Worm (Caenorhabditis elegans): Measurements from ENCODE around the gene C38C3.6.
A peak's percentile ranks its signal among the peaks of the same experiment; 100 is the strongest.

Gene C38C3.6

ce11 chrV:1474486-1475125, 16.8 kb downstream of the C38C3.6 start, which contains the start of the genes F53E2.2 and unc-60:
TSS of gene F53E2.2 (plus strand) at chrV:1475086.
TSS of gene unc-60 (plus strand) at chrV:1475086.
- TF ChIP-seq flt-1 (GFP tag; IDR thresholded peaks at IDR 0.05), result peak; percentile 46; the same call in 1 of the 2 replicates
- no peak for TF ChIP-seq scrt-1 (GFP tag; IDR thresholded peaks at IDR 0.05)
- TF ChIP-seq hmg-4 (GFP tag; optimal IDR thresholded peaks at IDR 0.05), result peak; percentile 85
- peak; percentile 66 for TF ChIP-seq aly-1 (tag; optimal IDR thresholded peaks at IDR 0.05)
- TF ChIP-seq ama-1 (optimal IDR thresholded peaks at IDR 0.05), result no peak
- peak; percentile 29 for TF ChIP-seq F13C5.2 (tag; optimal IDR thresholded peaks at IDR 0.05)
- no peak for TF ChIP-seq ceh-13 (GFP tag; optimal IDR thresholded peaks at IDR 0.05)
- no peak for TF ChIP-seq tbx-11 (GFP tag; IDR thresholded peaks at IDR 0.05)
- TF ChIP-seq pes-1 (GFP tag; IDR thresholded peaks at IDR 0.05), result 0 out of 2 replicates have a peak, but pooled peaks have one; percentile 19
- TF ChIP-seq ets-7 (tag; optimal IDR thresholded peaks at IDR 0.05), result peak; percentile 12

- TF ChIP-seq ceh-13 (GFP tag; optimal IDR thresholded peaks at IDR 0.05), result no peak
- TF ChIP-seq hmg-4 (GFP tag; optimal IDR thresholded peaks at IDR 0.05), result peak; percentile 24
Measured at ce11 chrV:1472569-1472968, 18.8 kb downstream of the C38C3.6 start.

ce11 chrV:1471977-1472376, 19.4 kb downstream of the C38C3.6 start:
- no peak for TF ChIP-seq tra-4 (tag; optimal IDR thresholded peaks at IDR 0.05)
- TF ChIP-seq hnd-1 (tag; optimal IDR thresholded peaks at IDR 0.05), result no peak
- no peak for TF ChIP-seq ama-1 (optimal IDR thresholded peaks at IDR 0.05)
- TF ChIP-seq flt-1 (GFP tag; IDR thresholded peaks at IDR 0.05), result no peak
- no peak for TF ChIP-seq tbx-37 (GFP tag; conservative IDR thresholded peaks at IDR 0.05)
- no peak for TF ChIP-seq ceh-13 (GFP tag; optimal IDR thresholded peaks at IDR 0.05)
- no peak for TF ChIP-seq ets-7 (tag; optimal IDR thresholded peaks at IDR 0.05)
- TF ChIP-seq pes-1 (GFP tag; IDR thresholded peaks at IDR 0.05), result no peak
- no peak for TF ChIP-seq F13C5.2 (tag; optimal IDR thresholded peaks at IDR 0.05)
- TF ChIP-seq ceh-36 (tag; optimal IDR thresholded peaks at IDR 0.05), result no peak
- no peak for TF ChIP-seq hmbx-1 (tag; optimal IDR thresholded peaks at IDR 0.05)
- no peak for TF ChIP-seq scrt-1 (GFP tag; IDR thresholded peaks at IDR 0.05)
- TF ChIP-seq hmg-4 (GFP tag; optimal IDR thresholded peaks at IDR 0.05), result no peak
- no peak for TF ChIP-seq B0310.2 (tag; optimal IDR thresholded peaks at IDR 0.05)
- no peak for TF ChIP-seq aly-1 (tag; optimal IDR thresholded peaks at IDR 0.05)
- no peak for TF ChIP-seq sea-1 (GFP tag; conservative IDR thresholded peaks at IDR 0.05)
- no peak for TF ChIP-seq tbx-11 (GFP tag; IDR thresholded peaks at IDR 0.05)

ce11 chrV:1471078-1471969, 20.1 kb downstream of the C38C3.6 start:
- TF ChIP-seq tra-4 (tag; optimal IDR thresholded peaks at IDR 0.05) (no peak), ama-1 (optimal IDR thresholded peaks at IDR 0.05) (no peak), pes-1 (GFP tag; IDR thresholded peaks at IDR 0.05) (no peak), ceh-36 (tag; optimal IDR thresholded peaks at IDR 0.05) (peak; percentile 6), hmg-4 (GFP tag; optimal IDR thresholded peaks at IDR 0.05) (peak; percentile 46), sea-1 (GFP tag; conservative IDR thresholded peaks at IDR 0.05) (no peak), aly-1 (tag; optimal IDR thresholded peaks at IDR 0.05) (no peak), tbx-37 (GFP tag; conservative IDR thresholded peaks at IDR 0.05) (no peak), ets-7 (tag; optimal IDR thresholded peaks at IDR 0.05) (no peak), scrt-1 (GFP tag; IDR thresholded peaks at IDR 0.05) (no peak), hnd-1 (tag; optimal IDR thresholded peaks at IDR 0.05) (no peak), ceh-13 (GFP tag; optimal IDR thresholded peaks at IDR 0.05) (no peak), flt-1 (GFP tag; IDR thresholded peaks at IDR 0.05) (no peak), tbx-11 (GFP tag; IDR thresholded peaks at IDR 0.05) (no peak), hmbx-1 (tag; optimal IDR thresholded peaks at IDR 0.05) (no peak), B0310.2 (tag; optimal IDR thresholded peaks at IDR 0.05) (no peak), F13C5.2 (tag; optimal IDR thresholded peaks at IDR 0.05) (no peak)

- TF ChIP-seq B0310.2 (tag; optimal IDR thresholded peaks at IDR 0.05) (no peak), ceh-13 (GFP tag; optimal IDR thresholded peaks at IDR 0.05) (no peak), ceh-36 (tag; optimal IDR thresholded peaks at IDR 0.05) (no peak), ama-1 (optimal IDR thresholded peaks at IDR 0.05) (no peak), tbx-11 (GFP tag; IDR thresholded peaks at IDR 0.05) (no peak), F13C5.2 (tag; optimal IDR thresholded peaks at IDR 0.05) (no peak), ets-7 (tag; optimal IDR thresholded peaks at IDR 0.05) (no peak), hmbx-1 (tag; optimal IDR thresholded peaks at IDR 0.05) (no peak), sea-1 (GFP tag; conservative IDR thresholded peaks at IDR 0.05) (no peak), tbx-37 (GFP tag; conservative IDR thresholded peaks at IDR 0.05) (no peak), tra-4 (tag; optimal IDR thresholded peaks at IDR 0.05) (no peak), scrt-1 (GFP tag; IDR thresholded peaks at IDR 0.05) (no peak), hmg-4 (GFP tag; optimal IDR thresholded peaks at IDR 0.05) (no peak), aly-1 (tag; optimal IDR thresholded peaks at IDR 0.05) (no peak), hnd-1 (tag; optimal IDR thresholded peaks at IDR 0.05) (no peak), flt-1 (GFP tag; IDR thresholded peaks at IDR 0.05) (no peak), pes-1 (GFP tag; IDR thresholded peaks at IDR 0.05) (no peak)
Measured at ce11 chrV:1468905-1469304, 22.5 kb downstream of the C38C3.6 start.

ce11 chrV:1467444-1467843, 24.0 kb downstream of the C38C3.6 start, which contains the start of gene gid-8:
TSS of gene gid-8 (plus strand) at chrV:1467744.
- TF ChIP-seq scrt-1 (GFP tag; IDR thresholded peaks at IDR 0.05) (no peak), ceh-36 (tag; optimal IDR thresholded peaks at IDR 0.05) (no peak), hmg-4 (GFP tag; optimal IDR thresholded peaks at IDR 0.05) (no peak), ets-7 (tag; optimal IDR thresholded peaks at IDR 0.05) (no peak), ceh-13 (GFP tag; optimal IDR thresholded peaks at IDR 0.05) (no peak), tbx-11 (GFP tag; IDR thresholded peaks at IDR 0.05) (no peak), F13C5.2 (tag; optimal IDR thresholded peaks at IDR 0.05) (no peak), tbx-37 (GFP tag; conservative IDR thresholded peaks at IDR 0.05) (no peak), pes-1 (GFP tag; IDR thresholded peaks at IDR 0.05) (no peak), hmbx-1 (tag; optimal IDR thresholded peaks at IDR 0.05) (no peak), B0310.2 (tag; optimal IDR thresholded peaks at IDR 0.05) (no peak), flt-1 (GFP tag; IDR thresholded peaks at IDR 0.05) (no peak), ama-1 (optimal IDR thresholded peaks at IDR 0.05) (no peak), tra-4 (tag; optimal IDR thresholded peaks at IDR 0.05) (no peak), hnd-1 (tag; optimal IDR thresholded peaks at IDR 0.05) (no peak), sea-1 (GFP tag; conservative IDR thresholded peaks at IDR 0.05) (no peak), aly-1 (tag; optimal IDR thresholded peaks at IDR 0.05) (no peak)

Data from whole organism, early embryonic.